Fruit fly (Drosophila melanogaster) Kc167 (cell line): ENCODE measurements around the gene CheB38a.

Experiments used
- Myc ChIP-seq: fragments of >200 bp; optimal IDR thresholded peaks from 2 replicates; lab custom pipeline; 2017; ENCODE audit warnings: missing external identifiers
- h ChIP-seq: fragments of >200 bp; optimal IDR thresholded peaks from 3 replicates; lab custom pipeline; 2018; ENCODE audit warnings: missing external identifiers
- psq ChIP-seq: fragments of >200 bp; optimal IDR thresholded peaks from 2 replicates; lab custom pipeline; 2017; ENCODE audit warnings: missing external identifiers

- TF ChIP-seq psq (lab: Kevin White, UChicago) (no peak), h (lab: Kevin White, UChicago) (no peak), Myc (no peak)
Observed at dm6 chr2L:20822489-20823195, 4.3 kb upstream of the CheB38a start, which contains the start of gene CG9331.
